Worm (Caenorhabditis elegans) whole organism, L4 larva: ENCODE data around the gene F11D5.1.

ENCODE experiments used
- F10B5.3 ChIP-seq: sonication (generic microtip); optimal IDR thresholded peaks from 2 replicates; lab custom pipeline; 2016; ENCODE audit warnings: mild to moderate bottlenecking, missing genetic modification characterization, missing compliant biosample characterization
- aha-1 ChIP-seq: fragments of 150-350 bp; peaks from one replicate; lab custom pipeline; 2014; ENCODE audit warnings: missing biosample characterization, missing genetic modification characterization
- pqm-1 ChIP-seq: sonication (generic microtip); optimal IDR thresholded peaks from 2 replicates; lab custom pipeline; 2017; ENCODE audit warnings: missing biosample characterization, missing genetic modification characterization

DNA sequence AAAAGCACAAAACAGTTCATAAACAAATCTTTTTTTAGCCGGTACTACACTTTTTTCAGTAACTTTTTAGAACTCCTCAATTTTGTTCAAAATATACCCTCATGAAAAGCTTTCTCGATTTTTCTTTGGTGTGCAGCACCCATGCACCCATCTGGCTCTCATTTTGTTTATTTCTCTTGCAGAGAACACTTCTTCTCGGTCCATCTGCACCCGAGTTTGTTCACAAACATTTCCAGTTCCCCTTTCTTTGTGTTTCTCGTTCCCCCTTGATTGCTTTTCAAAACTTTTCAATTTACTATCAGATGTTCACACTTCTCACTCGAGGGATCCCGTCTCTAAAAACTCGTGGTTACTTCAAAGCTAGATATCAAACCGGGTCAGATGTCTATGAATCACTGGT is 60.6 kb downstream of the F11D5.1 start, which contains the start of gene slcf-2:
- no peak for TF ChIP-seq F10B5.3 (tag; lab: Kevin White, UChicago)
- TF ChIP-seq pqm-1 (tag; lab: Kevin White, UChicago): no peak
- TF ChIP-seq aha-1 (tag; lab: Kevin White, UChicago): no peak
